Fruit fly (Drosophila melanogaster): ENCODE measurements around the gene CG7968.

- no peak for TF ChIP-seq gfzf (GFP tag; optimal IDR thresholded peaks at IDR 0.05)
- TF ChIP-seq CG18619 (GFP tag; optimal IDR thresholded peaks at IDR 0.05), result no peak
- TF ChIP-seq ssp (GFP tag; IDR thresholded peaks at IDR 0.05), result no peak
- no peak for TF ChIP-seq repo (GFP tag; optimal IDR thresholded peaks at IDR 0.05)
- TF ChIP-seq z (GFP tag; IDR thresholded peaks at IDR 0.05), result no peak
- TF ChIP-seq cato (GFP tag; optimal IDR thresholded peaks at IDR 0.05; ENCODE audit: borderline replicate concordance), result no peak
- TF ChIP-seq CG11695 (GFP tag; IDR thresholded peaks at IDR 0.05), result no peak
Measured at dm6 chr2L:13801166-13801565, 48.0 kb upstream of the CG7968 start.
